Worm (Caenorhabditis elegans) whole organism, L3 larva: ENCODE results near the gene paa-1.

Experiments used
- ZK546.5 ChIP-seq: sonication (generic microtip); optimal IDR thresholded peaks from 2 replicates; lab custom pipeline; 2017; ENCODE audit warnings: missing biosample characterization, missing genetic modification characterization
- aly-2 ChIP-seq: fragments of 150-350 bp; optimal IDR thresholded peaks from 2 replicates; lab custom pipeline; 2014; ENCODE audit warnings: missing biosample characterization, missing genetic modification characterization
- ama-1 ChIP-seq: fragments of 150-350 bp; optimal IDR thresholded peaks from 2 replicates; lab custom pipeline; 2018
- ceh-9 ChIP-seq: sonication (generic microtip); optimal IDR thresholded peaks from 2 replicates; lab custom pipeline; 2018; ENCODE audit warnings: missing biosample characterization, missing genetic modification characterization
- fkh-10 ChIP-seq: sonication (generic microtip); optimal IDR thresholded peaks from 2 replicates; lab custom pipeline; 2017; ENCODE audit warnings: missing biosample characterization, missing genetic modification reagents, missing genetic modification characterization
- snpc-4 ChIP-seq: fragments of 150-350 bp; optimal IDR thresholded peaks from 2 replicates; lab custom pipeline; 2014; ENCODE audit warnings: missing biosample characterization, missing genetic modification characterization

- no peak for TF ChIP-seq aly-2
- no peak for TF ChIP-seq ama-1 (lab: Kevin White, UChicago)
- no peak for TF ChIP-seq ZK546.5
- no peak for TF ChIP-seq ceh-9 (tag; lab: Kevin White, UChicago)
- TF ChIP-seq fkh-10 (GFP tag; lab: Kevin White, UChicago) = no peak
- TF ChIP-seq snpc-4 (tag; lab: Kevin White, UChicago) = no peak
Measured at ce11 chrIII:5450430-5450829, at the start of gene paa-1.
